Worm (Caenorhabditis elegans): ENCODE results near the gene B0228.9.

The B0228.9 gene

ce11 chrII:7763569-7763968 lies at the start of gene B0228.9:
Gene B0228.9, minus strand, starts transcription at chrII:7763669.
- no peak for TF ChIP-seq unc-62 (GFP tag; optimal IDR thresholded peaks at IDR 0.05)
- TF ChIP-seq mep-1 (tag; optimal IDR thresholded peaks at IDR 0.05): no peak
- no peak for TF ChIP-seq drap-1 (GFP tag; optimal IDR thresholded peaks at IDR 0.05)
- TF ChIP-seq lin-32 (GFP tag; optimal IDR thresholded peaks at IDR 0.05): no peak
- no peak for TF ChIP-seq nhr-237 (tag; optimal IDR thresholded peaks at IDR 0.05)
- TF ChIP-seq bed-3 (GFP tag; optimal IDR thresholded peaks at IDR 0.05): no peak
- TF ChIP-seq sptf-1 (tag; optimal IDR thresholded peaks at IDR 0.05): no peak
- TF ChIP-seq pha-4 (tag; optimal IDR thresholded peaks at IDR 0.05): no peak
- no peak for TF ChIP-seq unc-39 (tag; optimal IDR thresholded peaks at IDR 0.05)
- no peak for TF ChIP-seq blmp-1 (tag; optimal IDR thresholded peaks at IDR 0.05)
- no peak for TF ChIP-seq mab-5 (tag; optimal IDR thresholded peaks at IDR 0.05)
- no peak for TF ChIP-seq lsy-2 (tag; optimal IDR thresholded peaks at IDR 0.05)
- no peak for TF ChIP-seq M03D4.4 (tag; optimal IDR thresholded peaks at IDR 0.05)
- TF ChIP-seq lin-13 (tag; optimal IDR thresholded peaks at IDR 0.05): no peak
- TF ChIP-seq ham-2 (GFP tag; optimal IDR thresholded peaks at IDR 0.05): no peak
- no peak for TF ChIP-seq nhr-28 (tag; optimal IDR thresholded peaks at IDR 0.05)
- no peak for TF ChIP-seq elt-3 (tag; optimal IDR thresholded peaks at IDR 0.05)
- TF ChIP-seq zip-8 (tag; optimal IDR thresholded peaks at IDR 0.05): no peak
- no peak for TF ChIP-seq snpc-4 (tag; optimal IDR thresholded peaks at IDR 0.05)

ce11 chrII:7813237-7813636 lies 49.8 kb upstream of the B0228.9 start:
- TF ChIP-seq mab-5 (tag; optimal IDR thresholded peaks at IDR 0.05) (no peak), unc-62 (GFP tag; optimal IDR thresholded peaks at IDR 0.05) (peak; percentile 11), cnd-1 (tag; optimal IDR thresholded peaks at IDR 0.05) (peak; percentile 79), mep-1 (tag; optimal IDR thresholded peaks at IDR 0.05) (peak; percentile 14), nhr-2 (tag; optimal IDR thresholded peaks at IDR 0.05) (peak; percentile 99), lin-32 (GFP tag; optimal IDR thresholded peaks at IDR 0.05) (peak; percentile 48), unc-120 (tag; optimal IDR thresholded peaks at IDR 0.05; ENCODE audit: poor library complexity, severe bottlenecking) (no peak)

- no peak for TF ChIP-seq flh-1 (GFP tag; optimal IDR thresholded peaks at IDR 0.05)
- no peak for TF ChIP-seq ceh-43 (GFP tag; optimal IDR thresholded peaks at IDR 0.05)
- no peak for TF ChIP-seq mep-1 (tag; optimal IDR thresholded peaks at IDR 0.05)
- TF ChIP-seq lin-32 (GFP tag; optimal IDR thresholded peaks at IDR 0.05): peak; percentile 21
- TF ChIP-seq lsy-2 (tag; optimal IDR thresholded peaks at IDR 0.05): no peak
- no peak for TF ChIP-seq mls-2 (tag; optimal IDR thresholded peaks at IDR 0.05)
- TF ChIP-seq nhr-28 (tag; optimal IDR thresholded peaks at IDR 0.05): no peak
- TF ChIP-seq nhr-2 (tag; optimal IDR thresholded peaks at IDR 0.05): peak; percentile 79
- TF ChIP-seq sem-2 (GFP tag; optimal IDR thresholded peaks at IDR 0.05): no peak
- TF ChIP-seq ces-1 (GFP tag; optimal IDR thresholded peaks at IDR 0.05): peak; percentile 50
- no peak for TF ChIP-seq hlh-1 (tag; optimal IDR thresholded peaks at IDR 0.05)
- TF ChIP-seq cnd-1 (tag; optimal IDR thresholded peaks at IDR 0.05): no peak
- TF ChIP-seq mab-5 (tag; optimal IDR thresholded peaks at IDR 0.05): peak; percentile 46
- peak; percentile 49 for TF ChIP-seq sptf-1 (tag; optimal IDR thresholded peaks at IDR 0.05)
- TF ChIP-seq zip-8 (tag; optimal IDR thresholded peaks at IDR 0.05): peak; percentile 14
- peak; percentile 18 for TF ChIP-seq ham-2 (GFP tag; optimal IDR thresholded peaks at IDR 0.05)
- no peak for TF ChIP-seq pha-4 (tag; optimal IDR thresholded peaks at IDR 0.05)
- TF ChIP-seq unc-39 (tag; optimal IDR thresholded peaks at IDR 0.05): no peak
- peak; percentile 7 for TF ChIP-seq nhr-12 (tag; optimal IDR thresholded peaks at IDR 0.05)
- no peak for TF ChIP-seq ceh-39 (tag; optimal IDR thresholded peaks at IDR 0.05)
- TF ChIP-seq M03D4.4 (tag; optimal IDR thresholded peaks at IDR 0.05): peak; percentile 27
- no peak for TF ChIP-seq snpc-4 (tag; optimal IDR thresholded peaks at IDR 0.05)
- no peak for TF ChIP-seq nhr-76 (tag; optimal IDR thresholded peaks at IDR 0.05)
- TF ChIP-seq elt-1 (tag; optimal IDR thresholded peaks at IDR 0.05; ENCODE audit: borderline replicate concordance, insufficient read depth): no peak
- TF ChIP-seq tbx-8 (GFP tag; optimal IDR thresholded peaks at IDR 0.05): no peak
- no peak for TF ChIP-seq lin-13 (tag; optimal IDR thresholded peaks at IDR 0.05)
- no peak for TF ChIP-seq elt-3 (tag; optimal IDR thresholded peaks at IDR 0.05)
- TF ChIP-seq ztf-11 (tag; optimal IDR thresholded peaks at IDR 0.05): peak; percentile 7
- peak; percentile 65 for TF ChIP-seq unc-62 (GFP tag; optimal IDR thresholded peaks at IDR 0.05)
Observed at ce11 chrII:7812332-7812731, 48.9 kb upstream of the B0228.9 start.

- no peak for TF ChIP-seq zip-8 (tag; optimal IDR thresholded peaks at IDR 0.05)
- no peak for TF ChIP-seq tbx-8 (GFP tag; optimal IDR thresholded peaks at IDR 0.05)
- no peak for TF ChIP-seq nhr-76 (tag; optimal IDR thresholded peaks at IDR 0.05)
- no peak for TF ChIP-seq elt-3 (tag; optimal IDR thresholded peaks at IDR 0.05)
- no peak for TF ChIP-seq mab-5 (tag; optimal IDR thresholded peaks at IDR 0.05)
- TF ChIP-seq ceh-39 (tag; optimal IDR thresholded peaks at IDR 0.05): no peak
- TF ChIP-seq hlh-1 (tag; optimal IDR thresholded peaks at IDR 0.05): peak; percentile 54
- no peak for TF ChIP-seq ceh-83 (GFP tag; optimal IDR thresholded peaks at IDR 0.05)
- peak; percentile 15 for TF ChIP-seq ceh-43 (GFP tag; optimal IDR thresholded peaks at IDR 0.05)
- no peak for TF ChIP-seq ces-1 (GFP tag; optimal IDR thresholded peaks at IDR 0.05)
- TF ChIP-seq unc-39 (tag; optimal IDR thresholded peaks at IDR 0.05): no peak
- TF ChIP-seq nhr-28 (tag; optimal IDR thresholded peaks at IDR 0.05): no peak
- TF ChIP-seq nhr-12 (tag; optimal IDR thresholded peaks at IDR 0.05): no peak
- no peak for TF ChIP-seq blmp-1 (tag; optimal IDR thresholded peaks at IDR 0.05)
- TF ChIP-seq sem-2 (GFP tag; optimal IDR thresholded peaks at IDR 0.05): no peak
- peak; percentile 57 for TF ChIP-seq ztf-11 (tag; optimal IDR thresholded peaks at IDR 0.05)
- TF ChIP-seq nhr-237 (tag; optimal IDR thresholded peaks at IDR 0.05): no peak
- TF ChIP-seq bed-3 (GFP tag; optimal IDR thresholded peaks at IDR 0.05): no peak
- TF ChIP-seq flh-1 (GFP tag; optimal IDR thresholded peaks at IDR 0.05): no peak
- TF ChIP-seq lin-13 (tag; optimal IDR thresholded peaks at IDR 0.05): peak; percentile 8
- peak; percentile 42 for TF ChIP-seq mls-2 (tag; optimal IDR thresholded peaks at IDR 0.05)
- peak; percentile 23 for TF ChIP-seq elt-1 (tag; optimal IDR thresholded peaks at IDR 0.05; ENCODE audit: borderline replicate concordance, insufficient read depth)
- TF ChIP-seq cnd-1 (tag; optimal IDR thresholded peaks at IDR 0.05): no peak
- peak; percentile 3 for TF ChIP-seq ham-2 (GFP tag; optimal IDR thresholded peaks at IDR 0.05)
- TF ChIP-seq lin-32 (GFP tag; optimal IDR thresholded peaks at IDR 0.05): no peak
- TF ChIP-seq pha-4 (tag; optimal IDR thresholded peaks at IDR 0.05): peak; percentile 25
- TF ChIP-seq snpc-4 (tag; optimal IDR thresholded peaks at IDR 0.05): no peak
- TF ChIP-seq lsy-2 (tag; optimal IDR thresholded peaks at IDR 0.05): no peak
- TF ChIP-seq unc-62 (GFP tag; optimal IDR thresholded peaks at IDR 0.05): no peak
- peak; percentile 55 for TF ChIP-seq M03D4.4 (tag; optimal IDR thresholded peaks at IDR 0.05)
- peak; percentile 77 for TF ChIP-seq sptf-1 (tag; optimal IDR thresholded peaks at IDR 0.05)
- no peak for TF ChIP-seq mep-1 (tag; optimal IDR thresholded peaks at IDR 0.05)
- peak; percentile 98 for TF ChIP-seq nhr-2 (tag; optimal IDR thresholded peaks at IDR 0.05)
- peak; percentile 49 for TF ChIP-seq unc-120 (tag; optimal IDR thresholded peaks at IDR 0.05; ENCODE audit: poor library complexity, severe bottlenecking)
Observed at ce11 chrII:7810869-7811543, 47.5 kb upstream of the B0228.9 start, which contains the start of gene cki-1. Gene cki-1, plus strand, starts transcription at chrII:7811240.

All from whole organism, mixed stage, embryonic.